Worm (Caenorhabditis elegans) whole organism, young adult: ENCODE measurements around the gene T04A8.13.

ENCODE experiments used
- C17E4.6 ChIP-seq: fragments of 200-800 bp; sonication (Bioruptor generic); IDR thresholded peaks from 2 replicates; pipeline ENCODE4 v1.3.6; 2022; ENCODE audit warnings: missing genetic modification reagents, missing genetic modification characterization, missing compliant biosample characterization
- F37B4.10 ChIP-seq: fragments of 200-800 bp; sonication (Bioruptor generic); IDR thresholded peaks from 2 replicates; pipeline ENCODE4 v1.3.6; 2022; ENCODE audit warnings: missing genetic modification characterization, missing compliant biosample characterization
- F52B5.7 ChIP-seq: sonication (generic microtip); optimal IDR thresholded peaks from 2 replicates; lab custom pipeline; 2016; ENCODE audit warnings: mild to moderate bottlenecking, missing genetic modification characterization, missing compliant biosample characterization
- K11D2.4 ChIP-seq: fragments of 200-800 bp; sonication (Bioruptor generic); IDR thresholded peaks from 2 replicates; pipeline ENCODE4 v1.3.6; 2022; ENCODE audit warnings: missing genetic modification reagents, missing genetic modification characterization, missing compliant biosample characterization
- K12H6.12 ChIP-seq: fragments of 200-800 bp; sonication (Bioruptor generic); optimal IDR thresholded peaks from 2 replicates; lab custom pipeline; 2018; ENCODE audit warnings: mild to moderate bottlenecking, missing genetic modification characterization, missing compliant biosample characterization
- ama-1 ChIP-seq, 3 experiments: fragments of 150-350 bp in 1 of 3; sonication (generic microtip) in 2 of 3; optimal IDR thresholded peaks; 2 replicates each; lab custom pipeline; 2014 to 2018; ENCODE audit warnings: missing biosample characterization in 2 of 3, missing genetic modification characterization in 2 of 3, missing genetic modification reagents in 2 of 3
- bed-1 ChIP-seq: fragments of 200-800 bp; sonication (Bioruptor generic); IDR thresholded peaks from 2 replicates; pipeline ENCODE4 v1.3.6; 2022; ENCODE audit warnings: missing genetic modification reagents, missing genetic modification characterization, missing compliant biosample characterization
- ceh-91 ChIP-seq: fragments of 200-800 bp; sonication (Bioruptor generic); IDR thresholded peaks from 2 replicates; pipeline ENCODE4 v1.3.6; 2022; ENCODE audit warnings: missing genetic modification reagents, missing genetic modification characterization, missing compliant biosample characterization
- die-1 ChIP-seq: sonication (generic microtip); optimal IDR thresholded peaks from 2 replicates; lab custom pipeline; 2016; ENCODE audit warnings: missing genotype, mild to moderate bottlenecking, missing genetic modification characterization, missing compliant biosample characterization
- egrh-3 ChIP-seq: fragments of 200-800 bp; sonication (Bioruptor generic); IDR thresholded peaks from 2 replicates; pipeline ENCODE4 v1.3.6; 2022; ENCODE audit warnings: missing genetic modification reagents, missing genetic modification characterization, missing compliant biosample characterization
- madf-8 ChIP-seq: fragments of 200-800 bp; sonication (Bioruptor generic); conservative IDR thresholded peaks from 2 replicates; pipeline ENCODE4 v1.3.6; 2022; ENCODE audit warnings: missing genetic modification reagents, missing genetic modification characterization, missing compliant biosample characterization
- pha-4 ChIP-seq: fragments of 150-350 bp; sonication (generic microtip); optimal IDR thresholded peaks from 2 replicates; lab custom pipeline; 2014; ENCODE audit warnings: missing biosample characterization, missing genetic modification reagents, missing genetic modification characterization
- snpc-1.3 ChIP-seq: sonication (generic microtip); optimal IDR thresholded peaks from 2 replicates; lab custom pipeline; 2017; ENCODE audit warnings: missing genetic modification characterization, mild to moderate bottlenecking, missing compliant biosample characterization, antibody characterized with exemption, moderate library complexity, missing genotype, missing genetic modification reagents; ENCODE audit not compliant: insufficient read depth

ce11 chrIII:4754001-4754561 lies 47.3 kb downstream of the T04A8.13 start, which contains the start of the genes rps-0 and rbg-3:
- TF ChIP-seq K12H6.12 (tag; lab: Kevin White, UChicago), result peak; percentile 49
- no peak for TF ChIP-seq F37B4.10 (GFP tag; lab: Robert Waterston, UW)
- peak; percentile 42 for TF ChIP-seq madf-8
- TF ChIP-seq ama-1 (optimal IDR thresholded peaks at IDR 0.05; lab: Kevin White, UChicago), result no peak
- TF ChIP-seq ama-1 (GFP tag; optimal IDR thresholded peaks at IDR 0.05; lab: Kevin White, UChicago), result no peak
- TF ChIP-seq C17E4.6 (GFP tag; lab: Robert Waterston, UW), result peak; percentile 46; the same call in 1 of the 2 replicates
- no peak for TF ChIP-seq egrh-3
- peak; percentile 81 for TF ChIP-seq ceh-91
- TF ChIP-seq F52B5.7 (tag; lab: Kevin White, UChicago), result no peak
- no peak for TF ChIP-seq bed-1 (GFP tag; lab: Robert Waterston, UW)
- TF ChIP-seq snpc-1.3 (tag; lab: Kevin White, UChicago), result peak; percentile 87
- TF ChIP-seq K11D2.4, result peak; percentile 76
- peak; percentile 84 for TF ChIP-seq pha-4 (tag; lab: Kevin White, UChicago)
- TF ChIP-seq die-1 (tag; lab: Kevin White, UChicago), result no peak
